Worm (Caenorhabditis elegans) whole organism, L4 larva: ENCODE data around the gene T06E6.1.

Experiments used
- F49E8.2 ChIP-seq: sonication (generic microtip); optimal IDR thresholded peaks from 2 replicates; lab custom pipeline; 2016; ENCODE audit warnings: missing compliant biosample characterization, mild to moderate bottlenecking, missing genetic modification characterization, borderline replicate concordance
- ama-1 ChIP-seq: fragments of 150-350 bp; optimal IDR thresholded peaks from 2 replicates; lab custom pipeline; 2014; ENCODE audit warnings: inconsistent platforms, mixed read lengths

ce11 chrV:15354648-15355047 lies 40.1 kb downstream of the T06E6.1 start, which contains the start of gene C29F3.7:
- TF ChIP-seq F49E8.2 (tag; lab: Kevin White, UChicago) (no peak), ama-1 (lab: Kevin White, UChicago) (no peak)
